Worm (Caenorhabditis elegans) whole organism, L4/young adult: ENCODE measurements around the gene mrg-1.

ENCODE experiments used
- W03F9.2 ChIP-seq: fragments of 150-350 bp; optimal IDR thresholded peaks from 2 replicates; lab custom pipeline; 2014; ENCODE audit warnings: missing biosample characterization, missing genetic modification characterization
- dao-5 ChIP-seq: sonication (generic microtip); optimal IDR thresholded peaks from 2 replicates; lab custom pipeline; 2016; ENCODE audit warnings: missing genotype, missing genetic modification characterization, moderate library complexity, missing compliant biosample characterization
- him-1 ChIP-seq: sonication (generic microtip); optimal IDR thresholded peaks from 2 replicates; lab custom pipeline; 2016; ENCODE audit warnings: missing genotype, missing genetic modification reagents, missing genetic modification characterization, missing compliant biosample characterization

- TF ChIP-seq him-1 (no peak), dao-5 (tag; lab: Kevin White, UChicago) (no peak), W03F9.2 (tag; lab: Kevin White, UChicago) (peak; percentile 16)
These were observed 31.6 kb downstream of the mrg-1 start for ce11 chrIII:12842858-12843257.
